Worm (Caenorhabditis elegans): ENCODE measurements around the gene K02D3.2.

K02D3.2 gene

ce11 chrX:13675444-13675843 is 36.4 kb downstream of the K02D3.2 start:
- TF ChIP-seq nhr-76 (tag; optimal IDR thresholded peaks at IDR 0.05) (no peak), F37D6.2 (tag; optimal IDR thresholded peaks at IDR 0.05) (no peak), sdz-12 (GFP tag; optimal IDR thresholded peaks at IDR 0.05) (no peak), zip-2 (tag; optimal IDR thresholded peaks at IDR 0.05) (no peak), zip-11 (GFP tag; IDR thresholded peaks at IDR 0.05) (no peak), unc-62 (GFP tag; optimal IDR thresholded peaks at IDR 0.05 in 1 of 2) (peak in 1 of 2 experiments; percentile 87), unc-62 (tag; optimal IDR thresholded peaks at IDR 0.05) (no peak), madf-9 (GFP tag; conservative IDR thresholded peaks at IDR 0.05) (no peak), lin-15B (tag; optimal IDR thresholded peaks at IDR 0.05) (no peak), nhr-102 (tag; optimal IDR thresholded peaks at IDR 0.05) (no peak), ceh-44 (GFP tag; IDR thresholded peaks at IDR 0.05) (no peak), nhr-25 (tag; optimal IDR thresholded peaks at IDR 0.05; ENCODE audit: borderline replicate concordance, insufficient read depth) (peak; percentile 24), daf-19 (GFP tag; conservative IDR thresholded peaks at IDR 0.05) (no peak), dve-1 (tag; optimal IDR thresholded peaks at IDR 0.05; ENCODE audit: insufficient read depth) (peak; percentile 50), hlh-30 (tag; optimal IDR thresholded peaks at IDR 0.05; ENCODE audit: insufficient read depth) (peak; percentile 18), madf-5 (GFP tag; IDR thresholded peaks at IDR 0.05) (no peak), hlh-11 (tag; optimal IDR thresholded peaks at IDR 0.05) (peak; percentile 75), F44E2.7 (GFP tag; IDR thresholded peaks at IDR 0.05) (no peak), nhr-6 (tag; optimal IDR thresholded peaks at IDR 0.05) (peak; percentile 29), pha-4 (GFP tag; IDR thresholded peaks at IDR 0.05) (peak; percentile 17; the same call in 1 of the 2 replicates), pha-4 (tag; optimal IDR thresholded peaks at IDR 0.05) (no peak), dpl-1 (GFP tag; optimal IDR thresholded peaks at IDR 0.05) (no peak), lsy-2 (tag; optimal IDR thresholded peaks at IDR 0.05) (no peak), dmd-8 (GFP tag; IDR thresholded peaks at IDR 0.05) (no peak), mep-1 (tag; optimal IDR thresholded peaks at IDR 0.05) (peak; percentile 7), set-16 (GFP tag; IDR thresholded peaks at IDR 0.05) (peak; percentile 42), dmd-6 (GFP tag; IDR thresholded peaks at IDR 0.05) (peak; percentile 43; the same call in 1 of the 2 replicates), unc-39 (tag; optimal IDR thresholded peaks at IDR 0.05) (no peak), mxl-3 (GFP tag; optimal IDR thresholded peaks at IDR 0.05) (peak; percentile 16), egl-27 (tag; optimal IDR thresholded peaks at IDR 0.05) (no peak), lin-13 (GFP tag; optimal IDR thresholded peaks at IDR 0.05) (no peak), nhr-28 (tag; optimal IDR thresholded peaks at IDR 0.05) (peak; percentile 22), duxl-1 (tag; optimal IDR thresholded peaks at IDR 0.05; ENCODE audit: poor library complexity) (no peak), hmg-1.1 (GFP tag; IDR thresholded peaks at IDR 0.05) (peak; percentile 60), mes-2 (tag; optimal IDR thresholded peaks at IDR 0.05; ENCODE audit: poor library complexity, severe bottlenecking) (peak; percentile 21), ces-1 (GFP tag; optimal IDR thresholded peaks at IDR 0.05) (no peak), saeg-2 (GFP tag; IDR thresholded peaks at IDR 0.05) (no peak), rbr-2 (tag; optimal IDR thresholded peaks at IDR 0.05) (peak; percentile 10)

- TF ChIP-seq hmg-1.1 (GFP tag; IDR thresholded peaks at IDR 0.05) (no peak), nhr-77 (tag; optimal IDR thresholded peaks at IDR 0.05) (peak; percentile 14), nhr-48 (tag; optimal IDR thresholded peaks at IDR 0.05) (no peak), ama-1 (optimal IDR thresholded peaks at IDR 0.05) (no peak), dmd-9 (GFP tag; IDR thresholded peaks at IDR 0.05) (no peak), skn-1 (tag; optimal IDR thresholded peaks at IDR 0.05) (no peak), mes-2 (tag; optimal IDR thresholded peaks at IDR 0.05; ENCODE audit: poor library complexity, severe bottlenecking) (peak; percentile 39), hlh-30 (tag; optimal IDR thresholded peaks at IDR 0.05; ENCODE audit: insufficient read depth) (peak; percentile 5), snpc-1.2 (GFP tag; IDR thresholded peaks at IDR 0.05) (no peak), daf-16 (GFP tag; optimal IDR thresholded peaks at IDR 0.05) (no peak), daf-16 (tag; optimal IDR thresholded peaks at IDR 0.05) (peak; percentile 81), madf-9 (GFP tag; conservative IDR thresholded peaks at IDR 0.05) (no peak), hlh-11 (tag; optimal IDR thresholded peaks at IDR 0.05) (peak; percentile 61), egl-43 (GFP tag; IDR thresholded peaks at IDR 0.05) (no peak), mdt-29 (GFP tag; IDR thresholded peaks at IDR 0.05) (no peak), mxl-3 (GFP tag; optimal IDR thresholded peaks at IDR 0.05) (peak; percentile 67), F37D6.2 (tag; optimal IDR thresholded peaks at IDR 0.05) (no peak), dve-1 (tag; optimal IDR thresholded peaks at IDR 0.05; ENCODE audit: insufficient read depth) (peak; percentile 56), egl-27 (tag; optimal IDR thresholded peaks at IDR 0.05) (no peak), php-3 (GFP tag; IDR thresholded peaks at IDR 0.05) (no peak), aha-1 (tag) (peak; percentile 85), zag-1 (tag; optimal IDR thresholded peaks at IDR 0.05) (no peak), pqm-1 (tag; optimal IDR thresholded peaks at IDR 0.05) (peak; percentile 72)
These were observed 39.2 kb downstream of the K02D3.2 start for ce11 chrX:13672622-13673021.

All from whole organism, L4 larva.